Fruit fly (Drosophila melanogaster) whole organism, prepupa: Measurements from ENCODE around the gene fray.

ENCODE experiments used
- Blimp-1 ChIP-seq: fragments of 200-800 bp; sonication (Bioruptor generic); optimal IDR thresholded peaks from 3 replicates; lab custom pipeline; 2017; ENCODE audit warnings: missing biosample characterization, missing genetic modification characterization, mild to moderate bottlenecking, moderate library complexity, missing genetic modification reagents
- CG10631 ChIP-seq: fragments of 200-800 bp; sonication (Bioruptor generic); optimal IDR thresholded peaks from 2 replicates; lab custom pipeline; 2016; ENCODE audit warnings: missing biosample characterization, missing genetic modification characterization
- CG10669 ChIP-seq: fragments of 200-800 bp; sonication (Bioruptor generic); optimal IDR thresholded peaks from 3 replicates; lab custom pipeline; 2018; ENCODE audit warnings: missing biosample characterization, mild to moderate bottlenecking, missing genetic modification characterization, moderate library complexity
- CG11294 ChIP-seq: fragments of 200-800 bp; sonication (Bioruptor generic); IDR thresholded peaks from 2 replicates; pipeline ENCODE4 v1.3.6; 2022; ENCODE audit warnings: missing biosample characterization, missing genetic modification characterization
- CG11762 ChIP-seq: fragments of 200-800 bp; sonication (Bioruptor generic); optimal IDR thresholded peaks from 3 replicates; lab custom pipeline; 2016; ENCODE audit warnings: missing biosample characterization, missing genetic modification characterization; ENCODE audit not compliant: insufficient read depth
- CG15336 ChIP-seq: fragments of 200-800 bp; sonication (Bioruptor generic); IDR thresholded peaks from 2 replicates; pipeline ENCODE4 v1.3.6; 2022; ENCODE audit warnings: missing biosample characterization, missing genetic modification characterization
- CG1621 ChIP-seq: fragments of 200-800 bp; sonication (Bioruptor generic); optimal IDR thresholded peaks from 3 replicates; lab custom pipeline; 2018; ENCODE audit warnings: missing biosample characterization, mild to moderate bottlenecking, missing genetic modification characterization
- CG16779 ChIP-seq: fragments of 200-800 bp; sonication (Bioruptor generic); optimal IDR thresholded peaks from 3 replicates; lab custom pipeline; 2017; ENCODE audit warnings: missing biosample characterization, mild to moderate bottlenecking, missing genetic modification characterization
- CG3032 ChIP-seq: fragments of 200-800 bp; optimal IDR thresholded peaks from 2 replicates; lab custom pipeline; 2019; ENCODE audit warnings: missing biosample characterization, mild to moderate bottlenecking, missing genetic modification characterization, moderate library complexity
- CG32006 ChIP-seq: fragments of 200-800 bp; sonication (Bioruptor generic); optimal IDR thresholded peaks from 3 replicates; lab custom pipeline; 2017; ENCODE audit warnings: missing biosample characterization, mild to moderate bottlenecking, missing genetic modification characterization
- CG34406 ChIP-seq: fragments of 200-800 bp; sonication (Bioruptor generic); optimal IDR thresholded peaks from 3 replicates; lab custom pipeline; 2016; ENCODE audit warnings: missing biosample characterization, missing genetic modification characterization
- CG3919 ChIP-seq: fragments of 200-800 bp; sonication (Bioruptor generic); optimal IDR thresholded peaks from 3 replicates; lab custom pipeline; 2016; ENCODE audit warnings: missing biosample characterization, missing genetic modification characterization
- CG4318 ChIP-seq: fragments of 200-800 bp; sonication (Bioruptor generic); optimal IDR thresholded peaks from 3 replicates; lab custom pipeline; 2017; ENCODE audit warnings: missing biosample characterization, mild to moderate bottlenecking, missing genetic modification characterization
- CG6163 ChIP-seq: fragments of 200-800 bp; sonication (Bioruptor generic); IDR thresholded peaks from 3 replicates; pipeline ENCODE4 v1.3.6; 2022; ENCODE audit warnings: missing biosample characterization, missing genetic modification characterization
- CG6276 ChIP-seq: fragments of 200-800 bp; sonication (Bioruptor generic); optimal IDR thresholded peaks from 2 replicates; lab custom pipeline; 2017; ENCODE audit warnings: missing biosample characterization, mild to moderate bottlenecking, missing genetic modification characterization
- CG6792 ChIP-seq: fragments of 200-800 bp; sonication (Bioruptor generic); optimal IDR thresholded peaks from 3 replicates; lab custom pipeline; 2016; ENCODE audit warnings: missing biosample characterization, missing genetic modification characterization
- CG6808 ChIP-seq: fragments of 200-800 bp; sonication (Bioruptor generic); optimal IDR thresholded peaks from 3 replicates; lab custom pipeline; 2017; ENCODE audit warnings: missing biosample characterization, missing genetic modification characterization, mild to moderate bottlenecking, moderate library complexity, missing genetic modification reagents
- CG6854 ChIP-seq: fragments of 200-800 bp; sonication (Bioruptor generic); optimal IDR thresholded peaks from 2 replicates; lab custom pipeline; 2017; ENCODE audit warnings: missing biosample characterization, mild to moderate bottlenecking, missing genetic modification characterization
- CG8119 ChIP-seq: fragments of 200-800 bp; sonication (Bioruptor generic); IDR thresholded peaks from 3 replicates; pipeline ENCODE4 v1.3.6; 2022; ENCODE audit warnings: missing biosample characterization, missing genetic modification characterization
- CG8632 ChIP-seq: fragments of 200-800 bp; sonication (Bioruptor generic); optimal IDR thresholded peaks from 3 replicates; lab custom pipeline; 2016; ENCODE audit warnings: missing biosample characterization, missing genetic modification characterization
- Eip75B ChIP-seq: fragments of 200-800 bp; sonication (Bioruptor generic); optimal IDR thresholded peaks from 3 replicates; lab custom pipeline; 2016; ENCODE audit warnings: missing biosample characterization, missing genetic modification characterization
- Eip78C ChIP-seq: fragments of 200-800 bp; sonication (Bioruptor generic); peaks from one replicate; lab custom pipeline; 2016; ENCODE audit warnings: missing biosample characterization, missing genetic modification characterization
- Eip93F ChIP-seq: fragments of 200-800 bp; sonication (Bioruptor generic); optimal IDR thresholded peaks from 2 replicates; lab custom pipeline; 2016; ENCODE audit warnings: missing biosample characterization, mild to moderate bottlenecking, missing genetic modification characterization
- Ets21C ChIP-seq: fragments of 200-800 bp; sonication (Bioruptor generic); optimal IDR thresholded peaks from 3 replicates; lab custom pipeline; 2016; ENCODE audit warnings: missing biosample characterization, missing genetic modification characterization
- Ets96B ChIP-seq: fragments of 200-800 bp; optimal IDR thresholded peaks from 2 replicates; lab custom pipeline; 2019; ENCODE audit warnings: missing biosample characterization, mild to moderate bottlenecking, missing genetic modification characterization, moderate library complexity
- Gug ChIP-seq: fragments of 200-800 bp; sonication (Bioruptor generic); IDR thresholded peaks from 2 replicates; pipeline ENCODE4 v1.3.6; 2022; ENCODE audit warnings: missing biosample characterization, missing genetic modification characterization
- Hr38 ChIP-seq: sonication (Bioruptor generic); optimal IDR thresholded peaks from 2 replicates; lab custom pipeline; 2016; ENCODE audit warnings: missing biosample characterization, missing genetic modification characterization
- Hr39 ChIP-seq: fragments of 200-800 bp; sonication (Bioruptor generic); optimal IDR thresholded peaks from 2 replicates; lab custom pipeline; 2016; ENCODE audit warnings: missing biosample characterization, missing genetic modification characterization
- Hr4 ChIP-seq: fragments of 200-800 bp; sonication (Bioruptor generic); optimal IDR thresholded peaks from 3 replicates; lab custom pipeline; 2016; ENCODE audit warnings: missing biosample characterization, missing genetic modification characterization
- Lpt ChIP-seq: fragments of 200-800 bp; sonication (Bioruptor generic); optimal IDR thresholded peaks from 3 replicates; lab custom pipeline; 2016; ENCODE audit warnings: missing biosample characterization, missing genetic modification characterization
- Met ChIP-seq: fragments of 200-800 bp; sonication (Bioruptor generic); optimal IDR thresholded peaks from 3 replicates; lab custom pipeline; 2016; ENCODE audit warnings: missing biosample characterization, missing genetic modification characterization
- OdsH ChIP-seq: fragments of 200-800 bp; sonication (Bioruptor generic); optimal IDR thresholded peaks from 3 replicates; lab custom pipeline; 2016; ENCODE audit warnings: missing biosample characterization, missing genetic modification characterization
- Sox102F ChIP-seq: fragments of 200-800 bp; sonication (Bioruptor generic); optimal IDR thresholded peaks from 2 replicates; lab custom pipeline; 2016; ENCODE audit warnings: missing biosample characterization, mild to moderate bottlenecking, missing genetic modification characterization
- achi ChIP-seq: fragments of 200-800 bp; sonication (Bioruptor generic); optimal IDR thresholded peaks from 3 replicates; lab custom pipeline; 2016; ENCODE audit warnings: missing biosample characterization, missing genetic modification characterization
- acj6 ChIP-seq: fragments of 200-800 bp; sonication (Bioruptor generic); optimal IDR thresholded peaks from 3 replicates; lab custom pipeline; 2016; ENCODE audit warnings: missing biosample characterization, missing genetic modification characterization
- cyc ChIP-seq: fragments of 200-800 bp; sonication (Bioruptor generic); optimal IDR thresholded peaks from 3 replicates; lab custom pipeline; 2016; ENCODE audit warnings: missing biosample characterization, missing genetic modification characterization
- dac ChIP-seq: fragments of 200-800 bp; sonication (Bioruptor generic); optimal IDR thresholded peaks from 2 replicates; lab custom pipeline; 2017; ENCODE audit warnings: missing biosample characterization, mild to moderate bottlenecking, missing genetic modification characterization
- dsx ChIP-seq: fragments of 200-800 bp; optimal IDR thresholded peaks from 3 replicates; lab custom pipeline; 2019; ENCODE audit warnings: missing biosample characterization, mild to moderate bottlenecking, missing genetic modification characterization, moderate library complexity; ENCODE audit not compliant: poor library complexity, severe bottlenecking
- eg ChIP-seq: fragments of 200-800 bp; sonication (Bioruptor generic); IDR thresholded peaks from 3 replicates; pipeline ENCODE4 v1.3.6; 2022; ENCODE audit warnings: missing biosample characterization, missing genetic modification characterization
- esn ChIP-seq: fragments of 200-800 bp; sonication (Bioruptor generic); optimal IDR thresholded peaks from 2 replicates; lab custom pipeline; 2016; ENCODE audit warnings: missing biosample characterization, mild to moderate bottlenecking, missing genetic modification characterization, moderate library complexity
- fd59A ChIP-seq: fragments of 200-800 bp; sonication (Bioruptor generic); optimal IDR thresholded peaks from 2 replicates; lab custom pipeline; 2017; ENCODE audit warnings: missing biosample characterization, mild to moderate bottlenecking, missing genetic modification characterization, missing genetic modification reagents
- fd85E ChIP-seq: fragments of 200-800 bp; sonication (Bioruptor generic); optimal IDR thresholded peaks from 3 replicates; lab custom pipeline; 2016; ENCODE audit warnings: missing biosample characterization, missing genetic modification characterization
- fkh ChIP-seq: fragments of 200-800 bp; sonication (Bioruptor generic); optimal IDR thresholded peaks from 3 replicates; lab custom pipeline; 2017; ENCODE audit warnings: missing biosample characterization, mild to moderate bottlenecking, missing genetic modification characterization, moderate library complexity
- lz ChIP-seq: fragments of 200-800 bp; sonication (Bioruptor generic); optimal IDR thresholded peaks from 3 replicates; lab custom pipeline; 2016; ENCODE audit warnings: missing biosample characterization, missing genetic modification characterization
- net ChIP-seq: fragments of 200-800 bp; sonication (Bioruptor generic); optimal IDR thresholded peaks from 3 replicates; lab custom pipeline; 2016; ENCODE audit warnings: missing biosample characterization, missing genetic modification characterization
- salr ChIP-seq, 2 experiments: fragments of 200-800 bp; sonication (Bioruptor generic); optimal IDR thresholded peaks; 3 replicates each; lab custom pipeline; 2016 to 2018; ENCODE audit warnings: missing biosample characterization in 2 of 2, missing genetic modification characterization in 2 of 2, mild to moderate bottlenecking in 1 of 2
- svp ChIP-seq: fragments of 200-800 bp; sonication (Bioruptor generic); peaks from one replicate; lab custom pipeline; 2016; ENCODE audit warnings: missing biosample characterization, missing genetic modification characterization
- topi ChIP-seq: fragments of 200-800 bp; sonication (Bioruptor generic); optimal IDR thresholded peaks from 3 replicates; lab custom pipeline; 2016; ENCODE audit warnings: missing biosample characterization, missing genetic modification characterization

The fray gene

DNA sequence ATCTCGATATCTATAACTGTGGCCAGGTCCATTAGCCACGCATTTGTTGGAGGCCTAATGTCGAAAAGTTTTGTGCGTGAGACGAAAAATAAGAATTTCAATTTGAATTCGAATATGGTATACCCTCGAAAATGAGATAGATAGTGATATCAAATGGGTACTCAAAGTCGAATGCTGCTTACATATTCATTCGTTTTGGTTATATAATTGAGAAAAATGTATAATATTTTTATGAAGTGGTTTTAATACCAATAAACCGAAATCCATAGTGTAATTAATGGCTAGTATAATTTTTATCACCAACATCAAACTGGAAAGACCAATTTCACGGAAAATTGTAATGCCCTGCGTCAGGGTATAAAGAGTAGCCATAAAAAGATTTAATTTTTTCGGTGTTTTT, 60.2 kb downstream of the fray start:
- TF ChIP-seq CG6854 (GFP tag; lab: Kevin White, UChicago) (no peak), svp (GFP tag; lab: Kevin White, UChicago) (no peak), Eip78C (peak; percentile 60), fkh (GFP tag; lab: Kevin White, UChicago) (no peak), CG6276 (GFP tag; lab: Kevin White, UChicago) (peak; percentile 61), CG15336 (GFP tag; lab: Robert Waterston, UW) (0 out of 2 replicates have a peak, but pooled peaks have one; percentile 57), CG10669 (GFP tag; lab: Kevin White, UChicago) (no peak), Ets96B (tag; lab: Kevin White, UChicago) (no peak), fd59A (GFP tag; lab: Kevin White, UChicago) (no peak), dac (no peak), salr (GFP tag; optimal IDR thresholded peaks at IDR 0.05; lab: Kevin White, UChicago) (no peak), CG3919 (no peak), Eip75B (GFP tag; lab: Kevin White, UChicago) (no peak), net (GFP tag; lab: Kevin White, UChicago) (peak; percentile 24), Sox102F (GFP tag; lab: Kevin White, UChicago) (peak; percentile 8), OdsH (GFP tag; lab: Kevin White, UChicago) (peak; percentile 18), topi (GFP tag; lab: Kevin White, UChicago) (no peak), CG4318 (GFP tag; lab: Kevin White, UChicago) (peak; percentile 18), dsx (GFP tag; lab: Kevin White, UChicago) (no peak), eg (GFP tag; lab: Robert Waterston, UW) (0 out of 3 replicates have a peak, but pooled peaks have one; percentile 47), CG11294 (GFP tag; lab: Robert Waterston, UW) (0 out of 2 replicates have a peak, but pooled peaks have one; percentile 23), Met (GFP tag; lab: Kevin White, UChicago) (peak; percentile 9), CG3032 (no peak), Eip93F (GFP tag; lab: Kevin White, UChicago) (no peak), acj6 (GFP tag; lab: Kevin White, UChicago) (no peak), Ets21C (GFP tag; lab: Kevin White, UChicago) (no peak), Gug (GFP tag; lab: Robert Waterston, UW) (no peak), Hr39 (no peak), fd85E (GFP tag; lab: Kevin White, UChicago) (no peak), CG6163 (GFP tag; lab: Robert Waterston, UW) (no peak), CG32006 (GFP tag; lab: Kevin White, UChicago) (peak; percentile 33), CG1621 (tag; lab: Kevin White, UChicago) (no peak), CG8632 (GFP tag; lab: Kevin White, UChicago) (no peak), Hr38 (GFP tag; lab: Kevin White, UChicago) (no peak), achi (GFP tag; lab: Kevin White, UChicago) (no peak), Lpt (GFP tag; lab: Kevin White, UChicago) (no peak), cyc (GFP tag; lab: Kevin White, UChicago) (no peak), CG10631 (GFP tag; lab: Kevin White, UChicago) (no peak), CG16779 (tag; lab: Kevin White, UChicago) (no peak), lz (no peak), CG6792 (GFP tag; lab: Kevin White, UChicago) (no peak), CG11762 (no peak), CG6808 (GFP tag; lab: Kevin White, UChicago) (no peak), CG8119 (GFP tag; lab: Robert Waterston, UW) (peak; percentile 60; the same call in 2 of the 3 replicates), Blimp-1 (GFP tag; lab: Kevin White, UChicago) (no peak), Hr4 (GFP tag; lab: Kevin White, UChicago) (peak; percentile 52), esn (no peak), CG34406 (GFP tag; lab: Kevin White, UChicago) (no peak)
